Fruit fly (Drosophila melanogaster) whole organism, embryonic: ENCODE results near the gene Ldh.
A peak's percentile ranks its signal among the peaks of the same experiment; 100 is the strongest.

Experiments
- Atf-2 ChIP-seq: fragments of 200-800 bp; sonication (Bioruptor generic); optimal IDR thresholded peaks from 2 replicates; lab custom pipeline; 2016; ENCODE audit warnings: missing biosample characterization, missing genetic modification characterization
- B-H2 ChIP-seq: fragments of 200-800 bp; sonication (Bioruptor generic); optimal IDR thresholded peaks from 2 replicates; lab custom pipeline; 2018; ENCODE audit warnings: missing biosample characterization, mild to moderate bottlenecking, missing genetic modification characterization
- CG10979 ChIP-seq: fragments of 200-800 bp; sonication (Bioruptor generic); optimal IDR thresholded peaks from 2 replicates; lab custom pipeline; 2018; ENCODE audit warnings: missing biosample characterization, mild to moderate bottlenecking, missing genetic modification characterization, moderate library complexity
- CG13624 ChIP-seq: fragments of 200-800 bp; sonication (Bioruptor generic); optimal IDR thresholded peaks from 2 replicates; lab custom pipeline; 2016; ENCODE audit warnings: missing biosample characterization, missing genetic modification characterization
- CG16815 ChIP-seq: fragments of 200-800 bp; sonication (Bioruptor generic); optimal IDR thresholded peaks from 3 replicates; lab custom pipeline; 2017; ENCODE audit warnings: missing biosample characterization, mild to moderate bottlenecking, missing genetic modification characterization
- CG18262 ChIP-seq: fragments of 200-800 bp; optimal IDR thresholded peaks from 3 replicates; lab custom pipeline; 2019; ENCODE audit warnings: missing biosample characterization, mild to moderate bottlenecking, missing genetic modification characterization, moderate library complexity
- CG30403 ChIP-seq: fragments of 200-800 bp; sonication (Bioruptor generic); optimal IDR thresholded peaks from 3 replicates; lab custom pipeline; 2016; ENCODE audit warnings: missing biosample characterization, missing genetic modification characterization
- CG4360 ChIP-seq: fragments of 200-800 bp; sonication (Bioruptor generic); IDR thresholded peaks from 2 replicates; pipeline ENCODE4 v1.3.6; 2022; ENCODE audit warnings: missing biosample characterization, missing genetic modification characterization
- CG8944 ChIP-seq: fragments of 200-800 bp; sonication (Bioruptor generic); optimal IDR thresholded peaks from 3 replicates; lab custom pipeline; 2016; ENCODE audit warnings: missing biosample characterization, missing genetic modification characterization
- CG9437 ChIP-seq: fragments of 200-800 bp; sonication (Bioruptor generic); optimal IDR thresholded peaks from 2 replicates; lab custom pipeline; 2018; ENCODE audit warnings: missing biosample characterization, mild to moderate bottlenecking, missing genetic modification characterization
- Chrac-16 ChIP-seq: fragments of 200-800 bp; sonication (Bioruptor generic); optimal IDR thresholded peaks from 3 replicates; lab custom pipeline; 2016; ENCODE audit warnings: missing biosample characterization, missing genetic modification characterization
- Dfd ChIP-seq, 2 experiments: fragments of >200 bp; optimal IDR thresholded peaks; 2 replicates each; lab custom pipeline; 2017; ENCODE audit warnings: missing biosample characterization in 2 of 2, missing genetic modification characterization in 2 of 2
- E2f1 ChIP-seq: fragments of 200-800 bp; sonication (Bioruptor generic); IDR thresholded peaks from 2 replicates; pipeline ENCODE4 v1.3.6; 2022; ENCODE audit warnings: missing biosample characterization, missing genetic modification characterization
- Eip74EF ChIP-seq, 2 experiments: fragments of 200-800 bp in 1 of 2; fragments of >200 bp in 1 of 2; sonication (Bioruptor generic) in 1 of 2; optimal IDR thresholded peaks; 2 replicates each; lab custom pipeline; 2017 to 2019; ENCODE audit warnings: missing biosample characterization in 2 of 2, missing genetic modification characterization in 2 of 2, mild to moderate bottlenecking in 1 of 2, moderate library complexity in 1 of 2
- Gug ChIP-seq: fragments of 200-800 bp; sonication (Bioruptor generic); IDR thresholded peaks from 4 replicates; pipeline ENCODE4 v1.3.6; 2022; ENCODE audit warnings: missing biosample characterization, missing genetic modification characterization
- H15 ChIP-seq: fragments of 200-800 bp; sonication (Bioruptor generic); IDR thresholded peaks from 3 replicates; pipeline ENCODE4 v1.3.6; 2022; ENCODE audit warnings: missing biosample characterization, missing genetic modification characterization
- HHEX ChIP-seq: fragments of 200-800 bp; sonication (Bioruptor generic); optimal IDR thresholded peaks from 3 replicates; lab custom pipeline; 2017; ENCODE audit warnings: missing biosample characterization, mild to moderate bottlenecking, missing genetic modification characterization, missing genetic modification reagents
- Hr3 ChIP-seq: fragments of 200-800 bp; sonication (Bioruptor generic); optimal IDR thresholded peaks from 3 replicates; lab custom pipeline; 2016; ENCODE audit warnings: missing biosample characterization, missing genetic modification characterization
- Hsf ChIP-seq: fragments of 200-800 bp; sonication (Bioruptor generic); optimal IDR thresholded peaks from 3 replicates; lab custom pipeline; 2016; ENCODE audit warnings: missing biosample characterization, missing genetic modification characterization
- MBD-R2 ChIP-seq: fragments of 200-800 bp; sonication (Bioruptor generic); IDR thresholded peaks from 2 replicates; pipeline ENCODE4 v1.3.6; 2022; ENCODE audit warnings: missing biosample characterization, missing genetic modification characterization
- Med ChIP-seq: fragments of 200-800 bp; sonication (Bioruptor generic); peaks from one replicate; lab custom pipeline; 2016; ENCODE audit warnings: missing biosample characterization, missing genetic modification characterization, mild to moderate bottlenecking, inconsistent platforms, moderate library complexity
- Nf-YB ChIP-seq: fragments of 200-800 bp; sonication (Bioruptor generic); optimal IDR thresholded peaks from 3 replicates; lab custom pipeline; 2019; ENCODE audit warnings: missing biosample characterization, mild to moderate bottlenecking, missing genetic modification characterization, moderate library complexity
- NfI ChIP-seq: fragments of 200-800 bp; sonication (Bioruptor generic); optimal IDR thresholded peaks from 3 replicates; lab custom pipeline; 2018; ENCODE audit warnings: missing biosample characterization, mild to moderate bottlenecking, missing genetic modification characterization, moderate library complexity
- PHDP ChIP-seq: fragments of 200-800 bp; sonication (Bioruptor generic); optimal IDR thresholded peaks from 3 replicates; lab custom pipeline; 2018; ENCODE audit warnings: missing biosample characterization, mild to moderate bottlenecking, missing genetic modification characterization, moderate library complexity
- Pdp1 ChIP-seq, 2 experiments: fragments of 200-800 bp; sonication (Bioruptor generic); optimal IDR thresholded peaks; 3 replicates each; lab custom pipeline; 2016; ENCODE audit warnings: missing biosample characterization in 2 of 2, missing genetic modification characterization in 2 of 2, mild to moderate bottlenecking in 1 of 2, moderate library complexity in 1 of 2
- Rfx ChIP-seq: fragments of 200-800 bp; sonication (Bioruptor generic); IDR thresholded peaks from 2 replicates; pipeline ENCODE4 v1.3.6; 2022; ENCODE audit warnings: missing biosample characterization, missing genetic modification characterization
- Stat92E ChIP-seq, 3 experiments: fragments of >200 bp in 2 of 3; fragments of 200-800 bp in 1 of 3; sonication (Bioruptor generic) in 1 of 3; optimal IDR thresholded peaks; 2 replicates each; lab custom pipeline; 2017 to 2019; ENCODE audit warnings: missing biosample characterization in 3 of 3, missing genetic modification characterization in 3 of 3, mild to moderate bottlenecking in 1 of 3, moderate library complexity in 1 of 3
- Usf ChIP-seq: fragments of 200-800 bp; sonication (Bioruptor generic); optimal IDR thresholded peaks from 2 replicates; lab custom pipeline; 2017; ENCODE audit warnings: missing genotype, missing biosample characterization, missing genetic modification characterization
- Xbp1 ChIP-seq: fragments of 200-800 bp; sonication (Bioruptor generic); optimal IDR thresholded peaks from 3 replicates; lab custom pipeline; 2016; ENCODE audit warnings: missing biosample characterization, mild to moderate bottlenecking, missing genetic modification characterization
- Xrp1 ChIP-seq: fragments of 200-800 bp; sonication (Bioruptor generic); IDR thresholded peaks from 2 replicates; pipeline ENCODE4 v1.3.6; 2022; ENCODE audit warnings: missing biosample characterization, missing genetic modification characterization
- ara ChIP-seq: fragments of 200-800 bp; sonication (Bioruptor generic); IDR thresholded peaks from 2 replicates; pipeline ENCODE4 v1.3.6; 2022; ENCODE audit warnings: missing biosample characterization, missing genetic modification characterization
- cas ChIP-seq: fragments of 200-800 bp; sonication (Bioruptor generic); IDR thresholded peaks from 2 replicates; pipeline ENCODE4 v1.3.6; 2022; ENCODE audit warnings: missing biosample characterization, missing genetic modification characterization
- chn ChIP-seq: fragments of 200-800 bp; sonication (Bioruptor generic); optimal IDR thresholded peaks from 2 replicates; lab custom pipeline; 2016; ENCODE audit warnings: missing biosample characterization, missing genetic modification characterization
- ci ChIP-seq: fragments of 200-800 bp; sonication (Bioruptor generic); IDR thresholded peaks from 3 replicates; pipeline ENCODE4 v1.3.6; 2022; ENCODE audit warnings: missing biosample characterization, missing genetic modification characterization
- danr ChIP-seq: fragments of 200-800 bp; sonication (Bioruptor generic); IDR thresholded peaks from 2 replicates; pipeline ENCODE4 v1.3.6; 2022; ENCODE audit warnings: missing biosample characterization, missing genetic modification characterization
- dysf ChIP-seq: fragments of 200-800 bp; sonication (Bioruptor generic); IDR thresholded peaks from 3 replicates; pipeline ENCODE4 v1.3.6; 2022; ENCODE audit warnings: missing biosample characterization, missing genetic modification characterization
- ems ChIP-seq: fragments of 200-800 bp; sonication (Bioruptor generic); optimal IDR thresholded peaks from 3 replicates; lab custom pipeline; 2016; ENCODE audit warnings: missing biosample characterization, missing genetic modification characterization
- gsb ChIP-seq: fragments of 200-800 bp; sonication (Bioruptor generic); IDR thresholded peaks from 2 replicates; pipeline ENCODE4 v1.3.6; 2022; ENCODE audit warnings: missing biosample characterization, missing genetic modification characterization
- ham ChIP-seq: fragments of 200-800 bp; sonication (Bioruptor generic); IDR thresholded peaks from 2 replicates; pipeline ENCODE4 v1.3.6; 2022; ENCODE audit warnings: missing biosample characterization, missing genetic modification characterization
- jigr1 ChIP-seq: fragments of 200-800 bp; sonication (Bioruptor generic); IDR thresholded peaks from 3 replicates; pipeline ENCODE4 v1.3.6; 2022; ENCODE audit warnings: missing biosample characterization, missing genetic modification characterization
- jing ChIP-seq: fragments of 200-800 bp; sonication (Bioruptor generic); optimal IDR thresholded peaks from 2 replicates; lab custom pipeline; 2018; ENCODE audit warnings: missing biosample characterization, mild to moderate bottlenecking, missing genetic modification characterization
- ken ChIP-seq: fragments of 200-800 bp; sonication (Bioruptor generic); IDR thresholded peaks from 3 replicates; pipeline ENCODE4 v1.3.6; 2022; ENCODE audit warnings: missing biosample characterization, missing genetic modification characterization
- lola ChIP-seq, 3 experiments: fragments of >200 bp in 2 of 3; fragments of 200-800 bp in 1 of 3; sonication (Bioruptor generic) in 1 of 3; optimal IDR thresholded peaks; 2 replicates each; lab custom pipeline; 2017 to 2019; ENCODE audit warnings: missing biosample characterization in 3 of 3, missing genetic modification characterization in 3 of 3, mild to moderate bottlenecking in 1 of 3, moderate library complexity in 1 of 3
- nerfin-1 ChIP-seq: fragments of 200-800 bp; sonication (Bioruptor generic); optimal IDR thresholded peaks from 3 replicates; lab custom pipeline; 2019; ENCODE audit warnings: missing biosample characterization, mild to moderate bottlenecking, missing genetic modification characterization, moderate library complexity
- peb ChIP-seq: fragments of 200-800 bp; sonication (Bioruptor generic); IDR thresholded peaks from 2 replicates; pipeline ENCODE4 v1.3.6; 2022; ENCODE audit warnings: missing biosample characterization, missing genetic modification characterization
- ranshi ChIP-seq: fragments of 200-800 bp; sonication (Bioruptor generic); IDR thresholded peaks from 2 replicates; pipeline ENCODE4 v1.3.6; 2022; ENCODE audit warnings: missing biosample characterization, missing genetic modification characterization
- repo ChIP-seq: fragments of 200-800 bp; sonication (Bioruptor generic); optimal IDR thresholded peaks from 2 replicates; lab custom pipeline; 2016; ENCODE audit warnings: missing biosample characterization, missing genetic modification characterization
- sens ChIP-seq: fragments of 200-800 bp; sonication (Bioruptor generic); peaks from one replicate; lab custom pipeline; 2016; ENCODE audit warnings: missing biosample characterization, missing genetic modification characterization
- seq ChIP-seq: fragments of 200-800 bp; sonication (Bioruptor generic); IDR thresholded peaks from 2 replicates; pipeline ENCODE4 v1.3.6; 2022; ENCODE audit warnings: missing biosample characterization, missing genetic modification characterization
- sr ChIP-seq: fragments of 200-800 bp; sonication (Bioruptor generic); IDR thresholded peaks from 3 replicates; pipeline ENCODE4 v1.3.6; 2022; ENCODE audit warnings: missing biosample characterization, missing genetic modification characterization
- stc ChIP-seq: fragments of 200-800 bp; sonication (Bioruptor generic); IDR thresholded peaks from 2 replicates; pipeline ENCODE4 v1.3.6; 2022; ENCODE audit warnings: missing biosample characterization, missing genetic modification characterization

Ldh gene

dm6 chr3L:6220187-6220586, 42.3 kb downstream of the Ldh start, which contains the start of gene CG33946 (continued):
- peak; percentile 20 for TF ChIP-seq CG10979 (tag; lab: Kevin White, UChicago)
- TF ChIP-seq nerfin-1: no peak
- peak; percentile 47 for TF ChIP-seq ems (GFP tag; lab: Kevin White, UChicago)
- TF ChIP-seq MBD-R2 (GFP tag; lab: Robert Waterston, UW): no peak
- no peak for TF ChIP-seq ham (GFP tag; lab: Robert Waterston, UW)
- TF ChIP-seq NfI: peak; percentile 21
- peak; percentile 12 for TF ChIP-seq Xbp1 (GFP tag; lab: Kevin White, UChicago)
- TF ChIP-seq CG9437: no peak
- TF ChIP-seq Dfd (GFP tag; optimal IDR thresholded peaks at IDR 0.05; lab: Kevin White, UChicago): no peak
- TF ChIP-seq CG30403 (GFP tag; lab: Kevin White, UChicago): peak; percentile 16
- TF ChIP-seq Stat92E (GFP tag; optimal IDR thresholded peaks at IDR 0.05; lab: Kevin White, UChicago): no peak
- no peak for TF ChIP-seq PHDP (tag; lab: Kevin White, UChicago)
- 0 out of 2 replicates have a peak, but pooled peaks have one; percentile 10 for TF ChIP-seq seq (GFP tag; lab: Robert Waterston, UW)
- TF ChIP-seq jigr1 (GFP tag; lab: Robert Waterston, UW): no peak
- peak; percentile 88 for TF ChIP-seq sens (GFP tag; lab: Kevin White, UChicago)
- TF ChIP-seq Xrp1 (GFP tag; lab: Robert Waterston, UW): peak; percentile 53; the same call in 1 of the 2 replicates
- peak; percentile 10 for TF ChIP-seq CG18262 (tag; lab: Kevin White, UChicago)
- TF ChIP-seq chn (GFP tag; lab: Kevin White, UChicago): peak; percentile 33
- peak; percentile 64; the same call in 1 of the 2 replicates for TF ChIP-seq ranshi
- TF ChIP-seq E2f1: 0 out of 2 replicates have a peak, but pooled peaks have one; percentile 25
- no peak for TF ChIP-seq CG4360 (GFP tag; lab: Robert Waterston, UW)
- peak; percentile 34 for TF ChIP-seq Chrac-16
- no peak for TF ChIP-seq gsb (GFP tag; lab: Robert Waterston, UW)
- 0 out of 2 replicates have a peak, but pooled peaks have one; percentile 15 for TF ChIP-seq danr (GFP tag; lab: Robert Waterston, UW)
- peak; percentile 30; the same call in 1 of the 2 replicates for TF ChIP-seq Rfx
- TF ChIP-seq peb (GFP tag; lab: Robert Waterston, UW): 0 out of 2 replicates have a peak, but pooled peaks have one; percentile 8
- TF ChIP-seq Nf-YB: no peak
- TF ChIP-seq CG13624 (GFP tag; lab: Kevin White, UChicago): no peak
- TF ChIP-seq Hsf (GFP tag; lab: Kevin White, UChicago): peak; percentile 25
- peak; percentile 42; the same call in 1 of the 2 replicates for TF ChIP-seq ara (GFP tag; lab: Robert Waterston, UW)
- peak; percentile 61 for TF ChIP-seq stc (GFP tag; lab: Robert Waterston, UW)
- TF ChIP-seq jing (GFP tag; lab: Kevin White, UChicago): peak; percentile 1
- TF ChIP-seq Gug (GFP tag; lab: Robert Waterston, UW): peak; percentile 24; the same call in 1 of the 4 replicates
- no peak for TF ChIP-seq sr (GFP tag; lab: Robert Waterston, UW)
- no peak for TF ChIP-seq HHEX (GFP tag; lab: Kevin White, UChicago)
- no peak for TF ChIP-seq repo (GFP tag; lab: Kevin White, UChicago)
- TF ChIP-seq Eip74EF (GFP tag; optimal IDR thresholded peaks at IDR 0.05; lab: Kevin White, UChicago): no peak
- peak; percentile 24; the same call in 1 of the 3 replicates for TF ChIP-seq dysf (GFP tag; lab: Robert Waterston, UW)
- no peak for TF ChIP-seq B-H2 (GFP tag; lab: Kevin White, UChicago)
- TF ChIP-seq Pdp1 (GFP tag; optimal IDR thresholded peaks at IDR 0.05; lab: Kevin White, UChicago): peak in 1 of 2 experiments; percentile 8
- TF ChIP-seq CG8944 (GFP tag; lab: Kevin White, UChicago): peak; percentile 32
- no peak for TF ChIP-seq cas (GFP tag; lab: Robert Waterston, UW)
- peak in 1 of 3 experiments; percentile 13 for TF ChIP-seq lola (GFP tag; optimal IDR thresholded peaks at IDR 0.05; lab: Kevin White, UChicago)
- TF ChIP-seq ken (GFP tag; lab: Robert Waterston, UW): peak; percentile 45; the same call in 2 of the 3 replicates
- TF ChIP-seq ci (GFP tag; lab: Robert Waterston, UW): 0 out of 3 replicates have a peak, but pooled peaks have one; percentile 56
- peak; percentile 30 for TF ChIP-seq Atf-2 (GFP tag; lab: Kevin White, UChicago)
- peak; percentile 82 for TF ChIP-seq Med (GFP tag; lab: Kevin White, UChicago)
- TF ChIP-seq Hr3 (GFP tag; lab: Kevin White, UChicago): peak; percentile 21
- peak; percentile 29 for TF ChIP-seq CG16815 (GFP tag; lab: Kevin White, UChicago)
- peak; percentile 59; the same call in 1 of the 3 replicates for TF ChIP-seq H15 (GFP tag; lab: Robert Waterston, UW)
- peak; percentile 3 for TF ChIP-seq Usf (GFP tag; lab: Kevin White, UChicago)
